Worm (Caenorhabditis elegans) whole organism, early embryonic: ENCODE measurements around the gene cnc-3.

ENCODE experiments used
- B0310.2 ChIP-seq: sonication (generic microtip); optimal IDR thresholded peaks from 2 replicates; lab custom pipeline; 2016; ENCODE audit warnings: mild to moderate bottlenecking, missing genetic modification characterization, missing compliant biosample characterization
- ama-1 ChIP-seq: fragments of 150-350 bp; optimal IDR thresholded peaks from 2 replicates; lab custom pipeline; 2014
- ceh-13 ChIP-seq: fragments of 200-800 bp; sonication (Bioruptor generic); optimal IDR thresholded peaks from 2 replicates; lab custom pipeline; 2018; ENCODE audit warnings: mild to moderate bottlenecking, missing genetic modification characterization, missing compliant biosample characterization
- ceh-36 ChIP-seq: sonication (generic microtip); optimal IDR thresholded peaks from 2 replicates; lab custom pipeline; 2016; ENCODE audit warnings: missing genetic modification characterization, inconsistent platforms, missing compliant biosample characterization
- flt-1 ChIP-seq: fragments of 200-800 bp; sonication (Bioruptor generic); IDR thresholded peaks from 2 replicates; pipeline ENCODE4 v1.3.6; 2022; ENCODE audit warnings: missing genetic modification characterization, missing compliant biosample characterization
- pes-1 ChIP-seq: fragments of 200-800 bp; sonication (Bioruptor generic); IDR thresholded peaks from 2 replicates; pipeline ENCODE4 v1.3.6; 2022; ENCODE audit warnings: missing genetic modification reagents, missing genetic modification characterization, missing compliant biosample characterization
- tbx-37 ChIP-seq: fragments of 200-800 bp; sonication (Bioruptor generic); conservative IDR thresholded peaks from 2 replicates; pipeline ENCODE4 v1.3.6; 2022; ENCODE audit warnings: missing genetic modification reagents, missing genetic modification characterization, missing compliant biosample characterization

ce11 chrV:1447724-1448123, at the start of gene cnc-3:
- no peak for TF ChIP-seq ama-1
- no peak for TF ChIP-seq B0310.2
- no peak for TF ChIP-seq pes-1 (GFP tag; lab: Robert Waterston, UW)
- TF ChIP-seq ceh-13 (GFP tag; lab: Kevin White, UChicago): no peak
- no peak for TF ChIP-seq tbx-37 (GFP tag; lab: Robert Waterston, UW)
- TF ChIP-seq flt-1 (GFP tag; lab: Robert Waterston, UW): no peak
- no peak for TF ChIP-seq ceh-36
